Worm (Caenorhabditis elegans) whole organism, L2 larva: ENCODE data around the gene C50B6.3.

ENCODE experiments used
- elt-1 ChIP-seq: fragments of 150-350 bp; optimal IDR thresholded peaks from 2 replicates; lab custom pipeline; 2014; ENCODE audit warnings: missing biosample characterization, missing genetic modification characterization
- lin-13 ChIP-seq: fragments of 150-350 bp; optimal IDR thresholded peaks from 2 replicates; lab custom pipeline; 2014; ENCODE audit warnings: missing biosample characterization, missing genetic modification reagents, missing genetic modification characterization
- nhr-11 ChIP-seq: fragments of 150-350 bp; optimal IDR thresholded peaks from 2 replicates; lab custom pipeline; 2014; ENCODE audit warnings: missing biosample characterization, missing genetic modification characterization
- skn-1 ChIP-seq: sonication (generic microtip); optimal IDR thresholded peaks from 2 replicates; lab custom pipeline; 2017; ENCODE audit warnings: missing biosample characterization, missing genetic modification characterization
- snpc-4 ChIP-seq: fragments of 150-350 bp; optimal IDR thresholded peaks from 2 replicates; lab custom pipeline; 2014; ENCODE audit warnings: missing biosample characterization, missing genetic modification characterization
- unc-39 ChIP-seq: fragments of 150-350 bp; optimal IDR thresholded peaks from 2 replicates; lab custom pipeline; 2014; ENCODE audit warnings: missing biosample characterization, missing genetic modification characterization
- zag-1 ChIP-seq: fragments of 150-350 bp; optimal IDR thresholded peaks from 2 replicates; lab custom pipeline; 2014; ENCODE audit warnings: missing biosample characterization, missing genetic modification characterization
- ztf-1 ChIP-seq: fragments of 200-800 bp; sonication (Bioruptor generic); conservative IDR thresholded peaks from 2 replicates; pipeline ENCODE4 v1.3.6; 2022; ENCODE audit warnings: missing genetic modification characterization, missing compliant biosample characterization

ce11 chrV:13308616-13309015 is 4.8 kb upstream of the C50B6.3 start, which contains the start of gene C50B6.1:
- no peak for TF ChIP-seq ztf-1
- TF ChIP-seq zag-1 (tag; lab: Kevin White, UChicago): no peak
- TF ChIP-seq lin-13: no peak
- no peak for TF ChIP-seq elt-1 (tag; lab: Kevin White, UChicago)
- TF ChIP-seq skn-1 (tag; lab: Kevin White, UChicago): no peak
- no peak for TF ChIP-seq nhr-11 (tag; lab: Kevin White, UChicago)
- no peak for TF ChIP-seq unc-39 (tag; lab: Kevin White, UChicago)
- no peak for TF ChIP-seq snpc-4 (tag; lab: Kevin White, UChicago)
